Fruit fly (Drosophila melanogaster) whole organism, embryonic: ENCODE measurements around the gene Cngl.

ENCODE experiments used
- ATbp ChIP-seq: fragments of 200-800 bp; sonication (Bioruptor generic); optimal IDR thresholded peaks from 2 replicates; lab custom pipeline; 2017; ENCODE audit warnings: missing biosample characterization, mild to moderate bottlenecking, missing genetic modification characterization, missing genetic modification reagents
- Awh ChIP-seq: fragments of 200-800 bp; sonication (Bioruptor generic); IDR thresholded peaks from 2 replicates; pipeline ENCODE4, ENCODE4 v1.3.6; 2022; ENCODE audit warnings: missing biosample characterization, missing genetic modification characterization
- B-H1 ChIP-seq: fragments of 200-800 bp; sonication (Bioruptor generic); IDR thresholded peaks from 3 replicates; pipeline ENCODE4 v1.3.6; 2022; ENCODE audit warnings: missing biosample characterization, missing genetic modification characterization
- Bteb2 ChIP-seq: fragments of 200-800 bp; sonication (Bioruptor generic); optimal IDR thresholded peaks from 2 replicates; lab custom pipeline; 2016; ENCODE audit warnings: missing biosample characterization, missing genetic modification characterization
- CG10267 ChIP-seq: fragments of 200-800 bp; sonication (Bioruptor generic); optimal IDR thresholded peaks from 2 replicates; lab custom pipeline; 2018; ENCODE audit warnings: missing biosample characterization, mild to moderate bottlenecking, missing genetic modification characterization, moderate library complexity
- CG10959 ChIP-seq: fragments of 200-800 bp; sonication (Bioruptor generic); IDR thresholded peaks from 2 replicates; pipeline ENCODE4 v1.3.6; 2022; ENCODE audit warnings: missing biosample characterization, missing genetic modification characterization
- CG11504 ChIP-seq: fragments of 200-800 bp; sonication (Bioruptor generic); optimal IDR thresholded peaks from 3 replicates; lab custom pipeline; 2019; ENCODE audit warnings: missing biosample characterization, mild to moderate bottlenecking, missing genetic modification characterization, moderate library complexity
- CG13894 ChIP-seq: fragments of 200-800 bp; sonication (Bioruptor generic); optimal IDR thresholded peaks from 3 replicates; lab custom pipeline; 2018; ENCODE audit warnings: missing biosample characterization, mild to moderate bottlenecking, missing genetic modification characterization, moderate library complexity
- CG14860 ChIP-seq: fragments of 200-800 bp; sonication (Bioruptor generic); IDR thresholded peaks from 3 replicates; pipeline ENCODE4 v1.3.6; 2022; ENCODE audit warnings: missing biosample characterization, missing genetic modification characterization; ENCODE audit not compliant: partially characterized antibody
- CG16813 ChIP-seq: fragments of 200-800 bp; sonication (Bioruptor generic); IDR thresholded peaks from 3 replicates; pipeline ENCODE4 v1.3.6; 2022; ENCODE audit warnings: missing biosample characterization, missing genetic modification characterization; ENCODE audit not compliant: partially characterized antibody
- CG17186 ChIP-seq: fragments of 200-800 bp; sonication (Bioruptor generic); optimal IDR thresholded peaks from 3 replicates; lab custom pipeline; 2017; ENCODE audit warnings: missing biosample characterization, missing genetic modification reagents, missing genetic modification characterization
- CG17568 ChIP-seq: fragments of 200-800 bp; sonication (Bioruptor generic); optimal IDR thresholded peaks from 2 replicates; lab custom pipeline; 2018; ENCODE audit warnings: missing biosample characterization, mild to moderate bottlenecking, missing genetic modification characterization, moderate library complexity
- CG30020 ChIP-seq: fragments of 200-800 bp; optimal IDR thresholded peaks from 2 replicates; lab custom pipeline; 2019; ENCODE audit warnings: missing biosample characterization, mild to moderate bottlenecking, missing genetic modification characterization, moderate library complexity
- CG31224 ChIP-seq: fragments of 200-800 bp; sonication (Bioruptor generic); IDR thresholded peaks from 2 replicates; pipeline ENCODE4 v1.3.6; 2022; ENCODE audit warnings: missing biosample characterization, missing genetic modification characterization
- CG32767 ChIP-seq: fragments of 200-800 bp; sonication (Bioruptor generic); IDR thresholded peaks from 2 replicates; pipeline ENCODE4 v1.3.6; 2022; ENCODE audit warnings: missing biosample characterization, missing genetic modification characterization
- CG3847 ChIP-seq: fragments of 200-800 bp; sonication (Bioruptor generic); IDR thresholded peaks from 2 replicates; pipeline ENCODE4 v1.3.6; 2022; ENCODE audit warnings: missing biosample characterization, missing genetic modification characterization
- CG42726 ChIP-seq: fragments of 200-800 bp; sonication (Bioruptor generic); IDR thresholded peaks from 2 replicates; pipeline ENCODE4 v1.3.6; 2022; ENCODE audit warnings: missing biosample characterization, missing genetic modification characterization; ENCODE audit not compliant: partially characterized antibody
- CG5245 ChIP-seq: fragments of 200-800 bp; sonication (Bioruptor generic); optimal IDR thresholded peaks from 3 replicates; lab custom pipeline; 2016; ENCODE audit warnings: missing biosample characterization, missing genetic modification characterization
- CG7372 ChIP-seq: fragments of 200-800 bp; sonication (Bioruptor generic); IDR thresholded peaks from 2 replicates; pipeline ENCODE4 v1.3.6; 2022; ENCODE audit warnings: missing biosample characterization, missing genetic modification characterization
- CG8281 ChIP-seq: fragments of 200-800 bp; sonication (Bioruptor generic); optimal IDR thresholded peaks from 2 replicates; lab custom pipeline; 2018; ENCODE audit warnings: missing biosample characterization, mild to moderate bottlenecking, missing genetic modification characterization, moderate library complexity
- CG8478 ChIP-seq: fragments of >200 bp; optimal IDR thresholded peaks from 2 replicates; lab custom pipeline; 2018
- CG8924 ChIP-seq: fragments of 200-800 bp; optimal IDR thresholded peaks from 3 replicates; lab custom pipeline; 2019; ENCODE audit warnings: missing biosample characterization, mild to moderate bottlenecking, missing genetic modification characterization, moderate library complexity
- Dfd ChIP-seq, 2 experiments: fragments of >200 bp; optimal IDR thresholded peaks; 2 replicates each; lab custom pipeline; 2017; ENCODE audit warnings: missing biosample characterization in 2 of 2, missing genetic modification characterization in 2 of 2
- Dll ChIP-seq: fragments of 200-800 bp; sonication (Bioruptor generic); IDR thresholded peaks from 4 replicates; pipeline ENCODE4 v1.3.6; 2022; ENCODE audit warnings: missing biosample characterization, missing genetic modification characterization; ENCODE audit not compliant: partially characterized antibody
- Doc3 ChIP-seq: fragments of 200-800 bp; sonication (Bioruptor generic); IDR thresholded peaks from 3 replicates; pipeline ENCODE4 v1.3.6; 2022; ENCODE audit warnings: missing biosample characterization, missing genetic modification characterization; ENCODE audit not compliant: partially characterized antibody
- Dref ChIP-seq: fragments of 200-800 bp; sonication (Bioruptor generic); IDR thresholded peaks from 2 replicates; pipeline ENCODE4 v1.3.6; 2022; ENCODE audit warnings: missing biosample characterization, missing genetic modification characterization
- Hey ChIP-seq: fragments of 200-800 bp; sonication (Bioruptor generic); optimal IDR thresholded peaks from 3 replicates; lab custom pipeline; 2018; ENCODE audit warnings: missing biosample characterization, mild to moderate bottlenecking, missing genetic modification characterization
- Lpt ChIP-seq: fragments of >200 bp; optimal IDR thresholded peaks from 2 replicates; lab custom pipeline; 2018; ENCODE audit warnings: missing biosample characterization, missing genetic modification characterization
- MBD-R2 ChIP-seq: fragments of 200-800 bp; sonication (Bioruptor generic); IDR thresholded peaks from 2 replicates; pipeline ENCODE4 v1.3.6; 2022; ENCODE audit warnings: missing biosample characterization, missing genetic modification characterization
- Nf-YB ChIP-seq: fragments of 200-800 bp; sonication (Bioruptor generic); optimal IDR thresholded peaks from 3 replicates; lab custom pipeline; 2019; ENCODE audit warnings: missing biosample characterization, mild to moderate bottlenecking, missing genetic modification characterization, moderate library complexity
- Ptx1 ChIP-seq: fragments of 200-800 bp; sonication (Bioruptor generic); IDR thresholded peaks from 2 replicates; pipeline ENCODE4 v1.3.6; 2022; ENCODE audit warnings: missing biosample characterization, missing genetic modification characterization
- abd-A ChIP-seq: fragments of 200-800 bp; sonication (Bioruptor generic); optimal IDR thresholded peaks from 3 replicates; lab custom pipeline; 2019; ENCODE audit warnings: missing biosample characterization, mild to moderate bottlenecking, missing genetic modification characterization, moderate library complexity
- ac ChIP-seq: fragments of 200-800 bp; sonication (Bioruptor generic); optimal IDR thresholded peaks from 3 replicates; lab custom pipeline; 2017; ENCODE audit warnings: missing biosample characterization, mild to moderate bottlenecking, missing genetic modification characterization
- al ChIP-seq: fragments of 200-800 bp; sonication (Bioruptor generic); IDR thresholded peaks from 2 replicates; pipeline ENCODE4 v1.3.6; 2022; ENCODE audit warnings: missing biosample characterization, missing genetic modification characterization
- ase ChIP-seq: fragments of 200-800 bp; sonication (Bioruptor generic); IDR thresholded peaks from 3 replicates; pipeline ENCODE4 v1.3.6; 2022; ENCODE audit warnings: missing biosample characterization, missing genetic modification characterization
- bab2 ChIP-seq: fragments of 200-800 bp; sonication (Bioruptor generic); optimal IDR thresholded peaks from 2 replicates; lab custom pipeline; 2016; ENCODE audit warnings: missing biosample characterization, missing genetic modification characterization
- btn ChIP-seq: fragments of 200-800 bp; sonication (Bioruptor generic); optimal IDR thresholded peaks from 2 replicates; lab custom pipeline; 2016; ENCODE audit warnings: missing biosample characterization, missing genetic modification characterization
- ems ChIP-seq: fragments of 200-800 bp; sonication (Bioruptor generic); optimal IDR thresholded peaks from 3 replicates; lab custom pipeline; 2016; ENCODE audit warnings: missing biosample characterization, missing genetic modification characterization
- fd96Cb ChIP-seq: fragments of 200-800 bp; sonication (Bioruptor generic); optimal IDR thresholded peaks from 2 replicates; lab custom pipeline; 2018; ENCODE audit warnings: missing biosample characterization, mild to moderate bottlenecking, missing genetic modification characterization, moderate library complexity
- gro ChIP-seq: fragments of 200-800 bp; sonication (Bioruptor generic); optimal IDR thresholded peaks from 2 replicates; lab custom pipeline; 2016; ENCODE audit warnings: missing biosample characterization, missing genetic modification characterization
- gsb ChIP-seq: fragments of 200-800 bp; sonication (Bioruptor generic); IDR thresholded peaks from 2 replicates; pipeline ENCODE4 v1.3.6; 2022; ENCODE audit warnings: missing biosample characterization, missing genetic modification characterization
- gsb-n ChIP-seq: fragments of 200-800 bp; sonication (Bioruptor generic); optimal IDR thresholded peaks from 3 replicates; lab custom pipeline; 2018; ENCODE audit warnings: missing biosample characterization, mild to moderate bottlenecking, missing genetic modification characterization
- ind ChIP-seq: fragments of 200-800 bp; sonication (Bioruptor generic); optimal IDR thresholded peaks from 3 replicates; lab custom pipeline; 2016; ENCODE audit warnings: missing biosample characterization, missing genetic modification characterization
- mirr ChIP-seq: fragments of 200-800 bp; sonication (Bioruptor generic); optimal IDR thresholded peaks from 3 replicates; lab custom pipeline; 2018; ENCODE audit warnings: missing biosample characterization, mild to moderate bottlenecking, missing genetic modification characterization
- pan ChIP-seq, 4 experiments: fragments of >200 bp in 3 of 4; fragments of 200-800 bp in 1 of 4; sonication (Bioruptor generic) in 1 of 4; optimal IDR thresholded peaks in 3 of 4; IDR thresholded peaks in 1 of 4; 2 replicates each; pipeline versions ENCODE4 v1.3.6 to Lab custom; 2017 to 2022; ENCODE audit warnings: missing biosample characterization in 2 of 4, missing genetic modification characterization in 2 of 4, mixed read lengths in 1 of 4
- repo ChIP-seq: fragments of 200-800 bp; sonication (Bioruptor generic); optimal IDR thresholded peaks from 2 replicates; lab custom pipeline; 2016; ENCODE audit warnings: missing biosample characterization, missing genetic modification characterization
- twi ChIP-seq: fragments of 200-800 bp; optimal IDR thresholded peaks from 2 replicates; lab custom pipeline; 2019; ENCODE audit warnings: missing biosample characterization, mild to moderate bottlenecking, missing genetic modification characterization, moderate library complexity
- tx ChIP-seq: fragments of 200-800 bp; sonication (Bioruptor generic); optimal IDR thresholded peaks from 2 replicates; lab custom pipeline; 2016; ENCODE audit warnings: missing biosample characterization, missing genetic modification characterization
- zen ChIP-seq: fragments of 200-800 bp; sonication (Bioruptor generic); optimal IDR thresholded peaks from 3 replicates; lab custom pipeline; 2018; ENCODE audit warnings: missing biosample characterization, mild to moderate bottlenecking, missing genetic modification characterization, moderate library complexity

Gene Cngl

dm6 chrX:15449490-15450326 is 8.7 kb upstream of the Cngl start, which contains the start of the genes Scamp and Ahcy (continued):
- TF ChIP-seq Doc3 (0 out of 3 replicates have a peak, but pooled peaks have one; percentile 42), CG10959 (GFP tag; lab: Robert Waterston, UW) (no peak), Dfd (GFP tag; optimal IDR thresholded peaks at IDR 0.05; lab: Kevin White, UChicago) (no peak), ATbp (GFP tag; lab: Kevin White, UChicago) (no peak), CG31224 (GFP tag; lab: Robert Waterston, UW) (no peak), CG11504 (tag; lab: Kevin White, UChicago) (peak; percentile 45), Lpt (GFP tag; lab: Kevin White, UChicago) (no peak), fd96Cb (no peak), CG17568 (GFP tag; lab: Kevin White, UChicago) (no peak), Awh (GFP tag; lab: Robert Waterston, UW) (no peak), gsb (GFP tag; lab: Robert Waterston, UW) (no peak), CG7372 (no peak), gro (GFP tag; lab: Kevin White, UChicago) (no peak), tx (GFP tag; lab: Kevin White, UChicago) (no peak), pan (optimal IDR thresholded peaks at IDR 0.05; lab: Kevin White, UChicago) (no peak), pan (GFP tag; optimal IDR thresholded peaks at IDR 0.05 in 1 of 2, IDR thresholded peaks at IDR 0.05 in 1 of 2) (no peak), ind (GFP tag; lab: Kevin White, UChicago) (no peak), CG30020 (tag; lab: Kevin White, UChicago) (peak; percentile 38), CG8281 (tag; lab: Kevin White, UChicago) (no peak), mirr (GFP tag; lab: Kevin White, UChicago) (no peak), ems (GFP tag; lab: Kevin White, UChicago) (no peak), CG8924 (tag; lab: Kevin White, UChicago) (no peak), CG32767 (GFP tag; lab: Robert Waterston, UW) (no peak), Bteb2 (GFP tag; lab: Kevin White, UChicago) (no peak), ac (GFP tag; lab: Kevin White, UChicago) (no peak), Ptx1 (GFP tag; lab: Robert Waterston, UW) (no peak), twi (tag; lab: Kevin White, UChicago) (no peak), abd-A (tag; lab: Kevin White, UChicago) (no peak), Hey (no peak), MBD-R2 (GFP tag; lab: Robert Waterston, UW) (peak; percentile 38), CG8478 (lab: Kevin White, UChicago) (peak; percentile 81), CG16813 (peak; percentile 48; the same call in 2 of the 3 replicates), repo (GFP tag; lab: Kevin White, UChicago) (no peak), Dll (peak; percentile 57; the same call in 2 of the 4 replicates), CG14860 (GFP tag; lab: Robert Waterston, UW) (peak; percentile 53; the same call in 2 of the 3 replicates), Dref (GFP tag; lab: Robert Waterston, UW) (peak; percentile 65), btn (GFP tag; lab: Kevin White, UChicago) (no peak), bab2 (GFP tag; lab: Kevin White, UChicago) (no peak), CG10267 (tag; lab: Kevin White, UChicago) (peak; percentile 39), B-H1 (GFP tag; lab: Robert Waterston, UW) (no peak), CG13894 (tag; lab: Kevin White, UChicago) (no peak), al (GFP tag; lab: Robert Waterston, UW) (no peak), CG3847 (GFP tag; lab: Robert Waterston, UW) (no peak), ase (GFP tag; lab: Robert Waterston, UW) (no peak), CG5245 (GFP tag; lab: Kevin White, UChicago) (no peak), zen (tag; lab: Kevin White, UChicago) (no peak), Nf-YB (GFP tag; lab: Kevin White, UChicago) (no peak), CG17186 (GFP tag; lab: Kevin White, UChicago) (no peak), gsb-n (tag; lab: Kevin White, UChicago) (no peak), CG42726 (no peak)
